Worm (Caenorhabditis elegans) whole organism, mixed stage, embryonic: Measurements from ENCODE around the gene map-2.

Source experiments
- mab-5 ChIP-seq: fragments of 150-350 bp; optimal IDR thresholded peaks from 2 replicates; lab custom pipeline; 2014; ENCODE audit warnings: missing biosample characterization, missing genetic modification characterization
- nhr-237 ChIP-seq: fragments of 150-350 bp; optimal IDR thresholded peaks from 2 replicates; lab custom pipeline; 2014; ENCODE audit warnings: missing biosample characterization, missing genetic modification characterization
- nhr-76 ChIP-seq: sonication (generic microtip); optimal IDR thresholded peaks from 2 replicates; lab custom pipeline; 2017; ENCODE audit warnings: missing biosample characterization, missing genetic modification characterization
- unc-62 ChIP-seq: fragments of 150-350 bp; optimal IDR thresholded peaks from 2 replicates; lab custom pipeline; 2014; ENCODE audit warnings: missing biosample characterization, missing genetic modification reagents, missing genetic modification characterization
- ztf-11 ChIP-seq: fragments of 150-350 bp; optimal IDR thresholded peaks from 2 replicates; lab custom pipeline; 2014; ENCODE audit warnings: missing biosample characterization, missing genetic modification characterization

DNA sequence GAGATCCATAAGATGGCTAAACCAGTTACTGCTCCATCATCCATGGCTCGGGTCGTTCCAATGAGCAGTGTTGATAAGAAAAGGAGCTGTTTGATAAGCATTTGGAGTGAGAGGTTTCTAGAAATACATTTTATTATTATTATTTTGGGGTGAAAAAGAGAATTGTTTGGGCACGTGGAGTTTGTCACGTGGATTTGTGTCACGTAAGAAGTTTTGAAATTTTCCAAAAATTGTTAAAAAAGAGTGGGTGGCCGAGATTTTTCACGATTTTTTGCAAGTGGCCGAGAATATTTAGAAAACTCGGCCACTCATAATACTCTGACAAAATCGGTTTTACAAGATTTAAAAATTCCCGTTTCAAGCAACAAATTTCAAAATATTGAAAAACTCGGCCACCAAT, 14.2 kb upstream of the map-2 start, which contains the start of gene T06A10.106:
- TF ChIP-seq nhr-237 (tag; lab: Kevin White, UChicago) (no peak), nhr-76 (no peak), mab-5 (tag; lab: Kevin White, UChicago) (no peak), ztf-11 (tag; lab: Kevin White, UChicago) (no peak), unc-62 (GFP tag; lab: Kevin White, UChicago) (no peak)
